Fruit fly (Drosophila melanogaster) whole organism, prepupa: ENCODE measurements around the gene CG32271.

Source experiments
- Blimp-1 ChIP-seq: fragments of 200-800 bp; sonication (Bioruptor generic); optimal IDR thresholded peaks from 3 replicates; lab custom pipeline; 2017; ENCODE audit warnings: missing biosample characterization, missing genetic modification characterization, mild to moderate bottlenecking, moderate library complexity, missing genetic modification reagents
- CG11762 ChIP-seq: fragments of 200-800 bp; sonication (Bioruptor generic); optimal IDR thresholded peaks from 3 replicates; lab custom pipeline; 2016; ENCODE audit warnings: missing biosample characterization, missing genetic modification characterization; ENCODE audit not compliant: insufficient read depth
- CG15336 ChIP-seq: fragments of 200-800 bp; sonication (Bioruptor generic); IDR thresholded peaks from 2 replicates; pipeline ENCODE4 v1.3.6; 2022; ENCODE audit warnings: missing biosample characterization, missing genetic modification characterization
- CG1621 ChIP-seq: fragments of 200-800 bp; sonication (Bioruptor generic); optimal IDR thresholded peaks from 3 replicates; lab custom pipeline; 2018; ENCODE audit warnings: missing biosample characterization, mild to moderate bottlenecking, missing genetic modification characterization
- CG4318 ChIP-seq: fragments of 200-800 bp; sonication (Bioruptor generic); optimal IDR thresholded peaks from 3 replicates; lab custom pipeline; 2017; ENCODE audit warnings: missing biosample characterization, mild to moderate bottlenecking, missing genetic modification characterization
- CG6792 ChIP-seq: fragments of 200-800 bp; sonication (Bioruptor generic); optimal IDR thresholded peaks from 3 replicates; lab custom pipeline; 2016; ENCODE audit warnings: missing biosample characterization, missing genetic modification characterization
- CG6854 ChIP-seq: fragments of 200-800 bp; sonication (Bioruptor generic); optimal IDR thresholded peaks from 2 replicates; lab custom pipeline; 2017; ENCODE audit warnings: missing biosample characterization, mild to moderate bottlenecking, missing genetic modification characterization
- CG7368 ChIP-seq: fragments of 200-800 bp; sonication (Bioruptor generic); optimal IDR thresholded peaks from 3 replicates; lab custom pipeline; 2016; ENCODE audit warnings: missing biosample characterization, missing genetic modification characterization
- CG8119 ChIP-seq: fragments of 200-800 bp; sonication (Bioruptor generic); IDR thresholded peaks from 3 replicates; pipeline ENCODE4 v1.3.6; 2022; ENCODE audit warnings: missing biosample characterization, missing genetic modification characterization
- Ets21C ChIP-seq: fragments of 200-800 bp; sonication (Bioruptor generic); optimal IDR thresholded peaks from 3 replicates; lab custom pipeline; 2016; ENCODE audit warnings: missing biosample characterization, missing genetic modification characterization
- Met ChIP-seq: fragments of 200-800 bp; sonication (Bioruptor generic); optimal IDR thresholded peaks from 3 replicates; lab custom pipeline; 2016; ENCODE audit warnings: missing biosample characterization, missing genetic modification characterization
- OdsH ChIP-seq: fragments of 200-800 bp; sonication (Bioruptor generic); optimal IDR thresholded peaks from 3 replicates; lab custom pipeline; 2016; ENCODE audit warnings: missing biosample characterization, missing genetic modification characterization
- Sox102F ChIP-seq: fragments of 200-800 bp; sonication (Bioruptor generic); optimal IDR thresholded peaks from 2 replicates; lab custom pipeline; 2016; ENCODE audit warnings: missing biosample characterization, mild to moderate bottlenecking, missing genetic modification characterization
- esn ChIP-seq: fragments of 200-800 bp; sonication (Bioruptor generic); optimal IDR thresholded peaks from 2 replicates; lab custom pipeline; 2016; ENCODE audit warnings: missing biosample characterization, mild to moderate bottlenecking, missing genetic modification characterization, moderate library complexity

DNA sequence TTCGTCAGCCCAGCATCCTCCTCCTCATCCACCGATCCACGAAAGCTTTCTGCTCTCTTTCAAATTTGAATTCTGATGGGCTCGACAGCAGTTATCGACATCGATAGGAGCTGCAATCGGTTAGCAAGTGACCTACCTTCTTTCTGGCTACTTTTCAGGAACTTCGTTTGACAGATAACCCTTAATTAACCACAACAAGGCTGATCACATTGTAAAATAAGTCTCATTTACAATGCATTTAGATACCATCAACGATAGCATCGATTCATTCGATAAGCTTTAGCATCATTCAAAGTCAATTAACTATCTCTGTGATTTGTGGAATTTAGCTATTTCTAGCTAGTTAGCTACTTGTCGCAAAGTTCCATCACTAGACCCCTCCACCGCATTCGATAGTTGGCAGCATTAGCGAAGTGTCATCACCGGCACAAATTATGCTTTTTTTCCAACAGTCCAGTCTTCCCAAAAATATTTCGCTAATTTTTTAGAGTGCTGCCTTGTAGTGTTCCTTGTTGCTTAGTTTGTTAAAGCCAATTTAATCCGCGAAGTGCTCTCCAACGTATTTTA is 24.3 kb downstream of the CG32271 start, which contains the start of the genes MnM and Girdin:
- TF ChIP-seq CG6854 (GFP tag; lab: Kevin White, UChicago) (no peak), esn (GFP tag; lab: Kevin White, UChicago) (peak; percentile 76), OdsH (GFP tag; lab: Kevin White, UChicago) (no peak), Blimp-1 (GFP tag; lab: Kevin White, UChicago) (no peak), CG8119 (GFP tag; lab: Robert Waterston, UW) (no peak), Met (GFP tag; lab: Kevin White, UChicago) (no peak), CG1621 (tag; lab: Kevin White, UChicago) (no peak), CG15336 (GFP tag; lab: Robert Waterston, UW) (no peak), Ets21C (GFP tag; lab: Kevin White, UChicago) (no peak), CG4318 (GFP tag; lab: Kevin White, UChicago) (no peak), Sox102F (GFP tag; lab: Kevin White, UChicago) (no peak), CG7368 (GFP tag; lab: Kevin White, UChicago) (no peak), CG11762 (GFP tag; lab: Kevin White, UChicago) (no peak), CG6792 (no peak)
